Worm (Caenorhabditis elegans) whole organism, L2 larva: ENCODE results near the gene scl-12.

Experiments used
- Y55F3AM.14 ChIP-seq: fragments of 200-800 bp; sonication (Bioruptor generic); optimal IDR thresholded peaks from 2 replicates; lab custom pipeline; 2018; ENCODE audit warnings: mild to moderate bottlenecking, missing genetic modification characterization, missing compliant biosample characterization
- ZK546.5 ChIP-seq: sonication (generic microtip); optimal IDR thresholded peaks from 2 replicates; lab custom pipeline; 2017; ENCODE audit warnings: missing biosample characterization, missing genetic modification characterization
- alr-1 ChIP-seq: fragments of 150-350 bp; optimal IDR thresholded peaks from 2 replicates; lab custom pipeline; 2014; ENCODE audit warnings: missing biosample characterization, missing genetic modification characterization
- aly-2 ChIP-seq: fragments of 150-350 bp; optimal IDR thresholded peaks from 2 replicates; lab custom pipeline; 2014; ENCODE audit warnings: missing biosample characterization, missing genetic modification characterization
- ama-1 ChIP-seq: fragments of 150-350 bp; optimal IDR thresholded peaks from 2 replicates; lab custom pipeline; 2018; ENCODE audit warnings: inconsistent platforms
- blmp-1 ChIP-seq: sonication (generic microtip); optimal IDR thresholded peaks from 2 replicates; lab custom pipeline; 2017; ENCODE audit warnings: missing genetic modification characterization, mild to moderate bottlenecking, missing compliant biosample characterization, antibody characterized with exemption, moderate library complexity; ENCODE audit not compliant: insufficient read depth
- ceh-16 ChIP-seq: fragments of 150-350 bp; optimal IDR thresholded peaks from 2 replicates; lab custom pipeline; 2014; ENCODE audit warnings: missing biosample characterization, missing genetic modification characterization
- elt-1 ChIP-seq: fragments of 150-350 bp; optimal IDR thresholded peaks from 2 replicates; lab custom pipeline; 2014; ENCODE audit warnings: missing biosample characterization, missing genetic modification characterization
- elt-3 ChIP-seq: sonication (generic microtip); optimal IDR thresholded peaks from 2 replicates; lab custom pipeline; 2017; ENCODE audit warnings: missing biosample characterization, missing genetic modification characterization
- fos-1 ChIP-seq: fragments of 150-350 bp; optimal IDR thresholded peaks from 2 replicates; lab custom pipeline; 2014; ENCODE audit warnings: missing biosample characterization, missing genetic modification characterization
- gmeb-1 ChIP-seq: fragments of 150-350 bp; optimal IDR thresholded peaks from 2 replicates; lab custom pipeline; 2014; ENCODE audit warnings: missing biosample characterization, missing genetic modification characterization
- lin-13 ChIP-seq: fragments of 150-350 bp; optimal IDR thresholded peaks from 2 replicates; lab custom pipeline; 2014; ENCODE audit warnings: missing biosample characterization, missing genetic modification reagents, missing genetic modification characterization
- mab-5 ChIP-seq: fragments of 150-350 bp; optimal IDR thresholded peaks from 2 replicates; lab custom pipeline; 2014; ENCODE audit warnings: missing biosample characterization, missing genetic modification characterization
- mbf-1 ChIP-seq: sonication (generic microtip); optimal IDR thresholded peaks from 2 replicates; lab custom pipeline; 2017; ENCODE audit warnings: missing biosample characterization, missing genetic modification characterization
- nhr-11 ChIP-seq: fragments of 150-350 bp; optimal IDR thresholded peaks from 2 replicates; lab custom pipeline; 2014; ENCODE audit warnings: missing biosample characterization, missing genetic modification characterization
- nhr-129 ChIP-seq: fragments of 150-350 bp; optimal IDR thresholded peaks from 2 replicates; lab custom pipeline; 2014; ENCODE audit warnings: missing biosample characterization, missing genetic modification characterization
- nhr-21 ChIP-seq: fragments of 150-350 bp; optimal IDR thresholded peaks from 2 replicates; lab custom pipeline; 2014; ENCODE audit warnings: missing biosample characterization, missing genetic modification characterization
- nhr-23 ChIP-seq: fragments of 150-350 bp; optimal IDR thresholded peaks from 2 replicates; lab custom pipeline; 2014; ENCODE audit warnings: missing biosample characterization, missing genetic modification reagents, missing genetic modification characterization
- nhr-237 ChIP-seq: fragments of 150-350 bp; optimal IDR thresholded peaks from 2 replicates; lab custom pipeline; 2014; ENCODE audit warnings: missing biosample characterization, missing genetic modification characterization
- nhr-25 ChIP-seq: fragments of 150-350 bp; sonication (generic microtip); optimal IDR thresholded peaks from 3 replicates; lab custom pipeline; 2014; ENCODE audit warnings: missing biosample characterization, missing genetic modification characterization
- nhr-6 ChIP-seq: fragments of 150-350 bp; optimal IDR thresholded peaks from 2 replicates; lab custom pipeline; 2014; ENCODE audit warnings: missing biosample characterization, missing genetic modification characterization
- peb-1 ChIP-seq: fragments of 150-350 bp; optimal IDR thresholded peaks from 2 replicates; lab custom pipeline; 2014; ENCODE audit warnings: missing biosample characterization, missing genetic modification characterization
- sem-4 ChIP-seq: fragments of 150-350 bp; optimal IDR thresholded peaks from 2 replicates; lab custom pipeline; 2014; ENCODE audit warnings: missing biosample characterization, missing genetic modification reagents, missing genetic modification characterization
- skn-1 ChIP-seq: sonication (generic microtip); optimal IDR thresholded peaks from 2 replicates; lab custom pipeline; 2017; ENCODE audit warnings: missing biosample characterization, missing genetic modification characterization
- sma-3 ChIP-seq: sonication (generic microtip); optimal IDR thresholded peaks from 2 replicates; lab custom pipeline; 2016; ENCODE audit warnings: missing genetic modification reagents, missing genetic modification characterization, missing compliant biosample characterization
- sma-9 ChIP-seq, 2 experiments: fragments of 150-350 bp in 1 of 2; sonication (generic microtip) in 1 of 2; optimal IDR thresholded peaks; 2 replicates each; lab custom pipeline; 2014 to 2016; ENCODE audit warnings: missing genetic modification characterization in 2 of 2, mild to moderate bottlenecking in 1 of 2, missing biosample characterization in 1 of 2, missing compliant biosample characterization in 1 of 2, missing genetic modification reagents in 1 of 2, moderate library complexity in 1 of 2
- snpc-4 ChIP-seq: fragments of 150-350 bp; optimal IDR thresholded peaks from 2 replicates; lab custom pipeline; 2014; ENCODE audit warnings: missing biosample characterization, missing genetic modification characterization
- unc-39 ChIP-seq: fragments of 150-350 bp; optimal IDR thresholded peaks from 2 replicates; lab custom pipeline; 2014; ENCODE audit warnings: missing biosample characterization, missing genetic modification characterization
- unc-62 ChIP-seq: fragments of 150-350 bp; optimal IDR thresholded peaks from 2 replicates; lab custom pipeline; 2014; ENCODE audit warnings: missing biosample characterization, missing genetic modification reagents, missing genetic modification characterization
- zag-1 ChIP-seq: fragments of 150-350 bp; optimal IDR thresholded peaks from 2 replicates; lab custom pipeline; 2014; ENCODE audit warnings: missing biosample characterization, missing genetic modification characterization
- ztf-11 ChIP-seq: sonication (generic microtip); optimal IDR thresholded peaks from 2 replicates; lab custom pipeline; 2017; ENCODE audit warnings: missing biosample characterization, missing genetic modification characterization

The scl-12 gene

DNA sequence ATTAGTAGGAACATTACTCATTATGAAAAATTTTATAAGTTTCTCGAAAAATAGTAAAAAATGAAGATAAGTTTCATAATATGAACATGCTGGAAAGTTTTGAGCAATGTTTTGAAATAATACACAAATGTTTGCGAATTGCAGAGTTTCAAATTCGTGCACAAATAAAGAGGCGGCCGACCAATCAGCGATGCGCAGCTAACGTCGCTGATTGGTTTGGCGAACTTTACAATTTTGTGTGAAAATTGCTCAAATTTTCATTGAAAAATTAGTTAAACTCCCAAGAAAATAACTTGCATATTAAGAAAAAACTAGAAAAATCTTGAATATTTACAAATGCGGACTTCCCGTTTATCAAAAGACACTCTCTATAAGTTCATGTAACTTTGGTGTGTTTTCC is 20.3 kb downstream of the scl-12 start:
- TF ChIP-seq nhr-11 (no peak), gmeb-1 (tag; lab: Kevin White, UChicago) (no peak), zag-1 (tag; lab: Kevin White, UChicago) (no peak), ceh-16 (tag; lab: Kevin White, UChicago) (no peak), unc-62 (no peak)

DNA sequence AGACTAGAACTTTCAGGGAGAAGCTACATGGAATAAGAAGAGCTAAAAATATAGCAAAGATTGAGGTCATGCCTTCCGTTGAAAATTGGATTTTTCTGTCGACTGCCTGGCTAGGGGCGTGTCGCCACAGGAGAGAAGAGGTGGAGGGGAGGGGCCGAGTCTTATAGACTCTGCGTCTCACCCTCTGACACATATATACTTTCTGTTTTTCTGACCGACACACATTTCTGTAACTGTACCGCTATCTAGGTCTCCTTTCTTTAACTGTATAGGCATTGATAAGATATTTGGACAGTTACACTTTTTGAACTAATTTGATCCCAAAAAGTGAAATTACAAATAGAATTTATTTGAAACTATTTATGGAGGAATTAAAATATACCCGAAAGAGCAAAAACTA is 29.1 kb downstream of the scl-12 start:
- TF ChIP-seq aly-2 (tag; lab: Kevin White, UChicago) (no peak), nhr-6 (tag; lab: Kevin White, UChicago) (no peak), skn-1 (tag; lab: Kevin White, UChicago) (no peak), ceh-16 (tag; lab: Kevin White, UChicago) (no peak), sem-4 (tag; lab: Kevin White, UChicago) (no peak), fos-1 (tag; lab: Kevin White, UChicago) (peak; percentile 53), nhr-237 (tag; lab: Kevin White, UChicago) (no peak), Y55F3AM.14 (GFP tag; lab: Kevin White, UChicago) (no peak)

DNA sequence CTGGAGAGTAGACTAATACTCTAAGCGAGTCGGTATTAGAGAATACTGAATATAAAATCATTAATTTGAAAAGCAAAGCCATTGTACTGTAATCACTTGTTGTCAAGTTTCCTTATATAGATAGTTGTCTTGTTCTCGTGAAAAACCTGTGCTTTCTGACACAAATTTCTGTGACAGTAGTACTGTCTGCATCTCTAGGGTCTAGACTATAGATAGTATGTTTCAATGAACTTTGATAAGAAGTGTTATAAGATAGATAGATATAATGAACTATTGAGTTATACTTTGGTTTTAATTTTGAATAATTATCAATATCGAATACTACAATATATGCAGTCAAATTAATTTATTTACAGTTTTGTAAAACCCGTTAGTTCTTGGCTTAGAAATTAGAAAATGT is 31.5 kb downstream of the scl-12 start, which contains the start of gene ugt-32:
TSS of gene ugt-32 (minus strand) at position 82 of the 400 bp plus-strand sequence.
- peak; percentile 38 for TF ChIP-seq fos-1 (tag; lab: Kevin White, UChicago)
- peak; percentile 27 for TF ChIP-seq sma-9 (GFP tag; optimal IDR thresholded peaks at IDR 0.05; lab: Kevin White, UChicago)
- TF ChIP-seq sma-9 (tag; optimal IDR thresholded peaks at IDR 0.05; lab: Kevin White, UChicago): no peak
- TF ChIP-seq alr-1 (tag; lab: Kevin White, UChicago): no peak
- TF ChIP-seq, all 48 proteins: peak for 2

- TF ChIP-seq snpc-4 (tag; lab: Kevin White, UChicago) (no peak), peb-1 (tag; lab: Kevin White, UChicago) (no peak), nhr-129 (tag; lab: Kevin White, UChicago) (no peak), sma-9 (GFP tag; optimal IDR thresholded peaks at IDR 0.05; lab: Kevin White, UChicago) (no peak), sma-9 (tag; optimal IDR thresholded peaks at IDR 0.05; lab: Kevin White, UChicago) (no peak), mbf-1 (tag; lab: Kevin White, UChicago) (no peak), lin-13 (GFP tag; lab: Kevin White, UChicago) (no peak), ZK546.5 (no peak), nhr-237 (tag; lab: Kevin White, UChicago) (no peak), nhr-21 (tag; lab: Kevin White, UChicago) (no peak), sma-3 (GFP tag; lab: Kevin White, UChicago) (no peak), alr-1 (tag; lab: Kevin White, UChicago) (no peak), elt-3 (no peak), ztf-11 (tag; lab: Kevin White, UChicago) (no peak), nhr-25 (tag; lab: Kevin White, UChicago) (no peak), blmp-1 (tag; lab: Kevin White, UChicago) (no peak), ama-1 (lab: Kevin White, UChicago) (no peak), unc-39 (tag; lab: Kevin White, UChicago) (no peak), elt-1 (tag; lab: Kevin White, UChicago) (no peak)
These were observed 34.9 kb downstream of the scl-12 start, which contains the start of gene nhr-185 for ce11 chrV:3847268-3847667. TSS of gene nhr-185 (minus strand) at chrV:3847368.

ce11 chrV:3851760-3852159 is 39.4 kb downstream of the scl-12 start:
- TF ChIP-seq ztf-11 (tag; lab: Kevin White, UChicago): no peak
- peak; percentile 86 for TF ChIP-seq fos-1 (tag; lab: Kevin White, UChicago)

DNA sequence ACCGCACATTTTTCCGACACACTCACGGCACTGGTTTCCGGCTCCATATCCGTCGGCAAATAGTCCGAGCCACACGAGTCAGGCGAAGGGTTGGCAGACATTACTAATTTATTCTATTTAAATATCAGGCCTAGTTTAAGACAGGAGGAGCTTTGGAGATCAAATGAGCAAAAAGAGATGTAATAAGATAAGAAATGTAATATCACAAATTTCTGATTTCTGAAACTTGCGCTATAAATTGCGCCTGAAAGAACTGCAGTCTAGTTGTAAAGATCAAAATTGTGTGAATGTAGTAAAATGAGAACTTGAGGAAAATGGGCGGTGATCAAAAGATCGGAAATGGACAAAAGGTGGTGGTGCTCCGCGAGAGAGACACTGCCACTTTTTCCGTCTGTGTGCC is 42.5 kb downstream of the scl-12 start, which contains the start of gene nhr-186:
TSS of gene nhr-186 (minus strand) at position 101 of the 400 bp plus-strand sequence.
- no peak for TF ChIP-seq mab-5 (tag; lab: Kevin White, UChicago)
- TF ChIP-seq lin-13 (GFP tag; lab: Kevin White, UChicago): no peak
- no peak for TF ChIP-seq nhr-237 (tag; lab: Kevin White, UChicago)
- TF ChIP-seq nhr-23 (tag; lab: Kevin White, UChicago): no peak
- TF ChIP-seq, all 48 proteins: peak for 0
